Worm (Caenorhabditis elegans) whole organism, late embryonic: ENCODE data around the gene lin-15A.

Experiments
- C08G9.2 ChIP-seq: sonication (generic microtip); optimal IDR thresholded peaks from 2 replicates; lab custom pipeline; 2016; ENCODE audit warnings: mild to moderate bottlenecking, missing genetic modification characterization, moderate library complexity, missing compliant biosample characterization
- C38D4.7 ChIP-seq: fragments of 200-800 bp; sonication (Bioruptor generic); optimal IDR thresholded peaks from 2 replicates; lab custom pipeline; 2018; ENCODE audit warnings: mild to moderate bottlenecking, missing genetic modification characterization, moderate library complexity, missing compliant biosample characterization
- F13H6.1 ChIP-seq: sonication (generic microtip); optimal IDR thresholded peaks from 2 replicates; lab custom pipeline; 2016; ENCODE audit warnings: missing genetic modification characterization, missing compliant biosample characterization
- K02D7.2 ChIP-seq: sonication (generic microtip); optimal IDR thresholded peaks from 2 replicates; lab custom pipeline; 2017; ENCODE audit warnings: mild to moderate bottlenecking, missing genetic modification characterization, missing compliant biosample characterization
- T23F11.4 ChIP-seq: fragments of 200-800 bp; sonication (Bioruptor generic); optimal IDR thresholded peaks from 2 replicates; lab custom pipeline; 2018; ENCODE audit warnings: mild to moderate bottlenecking, missing genetic modification characterization, missing compliant biosample characterization
- Y22D7AL.16 ChIP-seq: sonication (generic microtip); optimal IDR thresholded peaks from 2 replicates; lab custom pipeline; 2016; ENCODE audit warnings: missing genetic modification characterization, missing compliant biosample characterization
- ahr-1 ChIP-seq: sonication (generic microtip); optimal IDR thresholded peaks from 2 replicates; lab custom pipeline; 2016; ENCODE audit warnings: missing genetic modification characterization, missing compliant biosample characterization
- ama-1 ChIP-seq: fragments of 150-350 bp; optimal IDR thresholded peaks from 2 replicates; lab custom pipeline; 2014
- ceh-18 ChIP-seq: sonication (generic microtip); optimal IDR thresholded peaks from 2 replicates; lab custom pipeline; 2016; ENCODE audit warnings: missing genetic modification characterization, missing compliant biosample characterization
- ceh-19 ChIP-seq: fragments of 200-800 bp; sonication (Bioruptor generic); optimal IDR thresholded peaks from 2 replicates; lab custom pipeline; 2018; ENCODE audit warnings: mild to moderate bottlenecking, missing genetic modification characterization, missing compliant biosample characterization
- ceh-22 ChIP-seq: sonication (generic microtip); optimal IDR thresholded peaks from 2 replicates; lab custom pipeline; 2017; ENCODE audit warnings: missing biosample characterization, missing genetic modification characterization
- ceh-30 ChIP-seq: fragments of 150-350 bp; optimal IDR thresholded peaks from 2 replicates; lab custom pipeline; 2014; ENCODE audit warnings: missing biosample characterization, missing genetic modification characterization
- ceh-34 ChIP-seq: sonication (generic microtip); optimal IDR thresholded peaks from 2 replicates; lab custom pipeline; 2016; ENCODE audit warnings: mild to moderate bottlenecking, missing genetic modification characterization, missing compliant biosample characterization
- ceh-45 ChIP-seq: fragments of 200-800 bp; sonication (Bioruptor generic); IDR thresholded peaks from 2 replicates; pipeline ENCODE4 v1.3.6; 2022; ENCODE audit warnings: missing genetic modification reagents, missing genetic modification characterization, missing compliant biosample characterization
- ceh-48 ChIP-seq: sonication (generic microtip); optimal IDR thresholded peaks from 2 replicates; lab custom pipeline; 2016; ENCODE audit warnings: missing genetic modification characterization, inconsistent platforms, missing compliant biosample characterization
- ceh-6 ChIP-seq: fragments of 200-800 bp; sonication (Bioruptor generic); optimal IDR thresholded peaks from 2 replicates; lab custom pipeline; 2018; ENCODE audit warnings: mild to moderate bottlenecking, missing genetic modification characterization, missing compliant biosample characterization
- dmd-4 ChIP-seq: sonication (generic microtip); optimal IDR thresholded peaks from 2 replicates; lab custom pipeline; 2016; ENCODE audit warnings: borderline replicate concordance, missing genetic modification characterization, missing compliant biosample characterization
- dve-1 ChIP-seq: sonication (generic microtip); optimal IDR thresholded peaks from 2 replicates; lab custom pipeline; 2017; ENCODE audit warnings: antibody characterized with exemption, mild to moderate bottlenecking, missing genetic modification characterization, missing compliant biosample characterization
- elt-2 ChIP-seq: sonication (generic microtip); optimal IDR thresholded peaks from 2 replicates; lab custom pipeline; 2016; ENCODE audit warnings: missing genetic modification reagents, missing genetic modification characterization, missing compliant biosample characterization
- elt-4 ChIP-seq: sonication (generic microtip); optimal IDR thresholded peaks from 2 replicates; lab custom pipeline; 2016; ENCODE audit warnings: missing genetic modification characterization, missing compliant biosample characterization
- ets-4 ChIP-seq: sonication (generic microtip); optimal IDR thresholded peaks from 2 replicates; lab custom pipeline; 2016; ENCODE audit warnings: missing genetic modification characterization, missing compliant biosample characterization
- fax-1 ChIP-seq: sonication (generic microtip); optimal IDR thresholded peaks from 2 replicates; lab custom pipeline; 2016; ENCODE audit warnings: missing genotype, missing genetic modification characterization, missing compliant biosample characterization
- fkh-10 ChIP-seq: fragments of 150-350 bp; optimal IDR thresholded peaks from 2 replicates; lab custom pipeline; 2014; ENCODE audit warnings: missing biosample characterization, missing genetic modification reagents, missing genetic modification characterization
- fkh-6 ChIP-seq: sonication (generic microtip); optimal IDR thresholded peaks from 2 replicates; lab custom pipeline; 2016; ENCODE audit warnings: missing genetic modification characterization, missing compliant biosample characterization
- hlh-13 ChIP-seq: fragments of 200-800 bp; sonication (Bioruptor generic); optimal IDR thresholded peaks from 2 replicates; lab custom pipeline; 2018; ENCODE audit warnings: mild to moderate bottlenecking, missing genetic modification characterization, missing compliant biosample characterization
- hlh-8 ChIP-seq: sonication (generic microtip); optimal IDR thresholded peaks from 2 replicates; lab custom pipeline; 2016; ENCODE audit warnings: missing genotype, missing genetic modification characterization, missing compliant biosample characterization
- lim-6 ChIP-seq: sonication (generic microtip); optimal IDR thresholded peaks from 2 replicates; lab custom pipeline; 2016; ENCODE audit warnings: missing genetic modification characterization, missing compliant biosample characterization
- lin-11 ChIP-seq: fragments of 200-800 bp; sonication (Bioruptor generic); optimal IDR thresholded peaks from 2 replicates; lab custom pipeline; 2018; ENCODE audit warnings: mild to moderate bottlenecking, missing genetic modification characterization, missing compliant biosample characterization
- nfya-1 ChIP-seq: sonication (generic microtip); optimal IDR thresholded peaks from 2 replicates; lab custom pipeline; 2017; ENCODE audit warnings: missing genetic modification characterization, mild to moderate bottlenecking, missing compliant biosample characterization, antibody characterized with exemption, moderate library complexity
- nhr-11 ChIP-seq: fragments of 150-350 bp; optimal IDR thresholded peaks from 2 replicates; lab custom pipeline; 2014; ENCODE audit warnings: missing biosample characterization, missing genetic modification characterization
- nhr-232 ChIP-seq: sonication (generic microtip); optimal IDR thresholded peaks from 2 replicates; lab custom pipeline; 2016; ENCODE audit warnings: missing genetic modification characterization, missing compliant biosample characterization
- npax-4 ChIP-seq: sonication (generic microtip); optimal IDR thresholded peaks from 2 replicates; lab custom pipeline; 2016; ENCODE audit warnings: missing genetic modification characterization, missing compliant biosample characterization
- odd-2 ChIP-seq: sonication (generic microtip); optimal IDR thresholded peaks from 2 replicates; lab custom pipeline; 2017; ENCODE audit warnings: antibody characterized with exemption, mild to moderate bottlenecking, missing genetic modification characterization, missing compliant biosample characterization
- pat-9 ChIP-seq: fragments of 200-800 bp; sonication (Bioruptor generic); optimal IDR thresholded peaks from 2 replicates; lab custom pipeline; 2018; ENCODE audit warnings: mild to moderate bottlenecking, missing genetic modification characterization, moderate library complexity, missing compliant biosample characterization
- pax-1 ChIP-seq: fragments of 150-350 bp; optimal IDR thresholded peaks from 2 replicates; lab custom pipeline; 2014; ENCODE audit warnings: missing biosample characterization, missing genetic modification characterization
- pha-4 ChIP-seq: fragments of 150-350 bp; optimal IDR thresholded peaks from 2 replicates; lab custom pipeline; 2018; ENCODE audit warnings: missing biosample characterization, missing genetic modification reagents, missing genetic modification characterization
- pqm-1 ChIP-seq: sonication (generic microtip); optimal IDR thresholded peaks from 2 replicates; lab custom pipeline; 2016; ENCODE audit warnings: missing genetic modification characterization, missing compliant biosample characterization
- pros-1 ChIP-seq: fragments of 150-350 bp; optimal IDR thresholded peaks from 2 replicates; lab custom pipeline; 2014; ENCODE audit warnings: missing biosample characterization, missing genetic modification reagents, missing genetic modification characterization
- ref-2 ChIP-seq: sonication (generic microtip); optimal IDR thresholded peaks from 2 replicates; lab custom pipeline; 2016; ENCODE audit warnings: missing genetic modification characterization, missing compliant biosample characterization
- sdc-2 ChIP-seq: sonication (generic microtip); optimal IDR thresholded peaks from 2 replicates; lab custom pipeline; 2016; ENCODE audit warnings: missing genotype, missing genetic modification characterization, missing compliant biosample characterization
- sox-4 ChIP-seq: sonication (generic microtip); optimal IDR thresholded peaks from 2 replicates; lab custom pipeline; 2017; ENCODE audit warnings: mild to moderate bottlenecking, missing genetic modification characterization, inconsistent platforms, missing compliant biosample characterization
- syd-9 ChIP-seq: sonication (generic microtip); optimal IDR thresholded peaks from 2 replicates; lab custom pipeline; 2016; ENCODE audit warnings: mild to moderate bottlenecking, missing genetic modification characterization, moderate library complexity, missing compliant biosample characterization
- ttx-3 ChIP-seq: sonication (generic microtip); optimal IDR thresholded peaks from 2 replicates; lab custom pipeline; 2016; ENCODE audit warnings: missing genetic modification reagents, missing genetic modification characterization, missing compliant biosample characterization
- unc-3 ChIP-seq, 2 experiments: fragments of 200-800 bp in 1 of 2; sonication (Bioruptor generic) in 1 of 2; sonication (generic microtip) in 1 of 2; conservative IDR thresholded peaks in 1 of 2; optimal IDR thresholded peaks in 1 of 2; 2 replicates each; pipeline versions ENCODE4 v1.3.6 to Lab custom; 2016 to 2022; ENCODE audit warnings: missing compliant biosample characterization in 2 of 2, missing genetic modification characterization in 2 of 2, missing genetic modification reagents in 1 of 2
- unc-42 ChIP-seq: sonication (generic microtip); optimal IDR thresholded peaks from 2 replicates; lab custom pipeline; 2016; ENCODE audit warnings: missing genotype, missing genetic modification characterization, missing compliant biosample characterization
- unc-55 ChIP-seq: sonication (generic microtip); optimal IDR thresholded peaks from 2 replicates; lab custom pipeline; 2017; ENCODE audit warnings: missing biosample characterization, missing genetic modification reagents, missing genetic modification characterization
- unc-86 ChIP-seq: sonication (generic microtip); optimal IDR thresholded peaks from 2 replicates; lab custom pipeline; 2016; ENCODE audit warnings: missing genetic modification characterization, missing compliant biosample characterization
- zip-5 ChIP-seq: sonication (generic microtip); optimal IDR thresholded peaks from 2 replicates; lab custom pipeline; 2016; ENCODE audit warnings: missing genetic modification characterization, missing compliant biosample characterization
- ztf-16 ChIP-seq: sonication (generic microtip); optimal IDR thresholded peaks from 2 replicates; lab custom pipeline; 2017; ENCODE audit warnings: missing genetic modification characterization, missing compliant biosample characterization

The lin-15A gene

ce11 chrX:15740526-15740925, 8.8 kb downstream of the lin-15A start, which contains the start of gene srg-64:
Gene srg-64 (minus strand): TSS chrX:15740626.
- TF ChIP-seq ceh-22 = no peak
- TF ChIP-seq pqm-1 (tag; lab: Kevin White, UChicago) = no peak
- TF ChIP-seq lin-11 (tag; lab: Kevin White, UChicago) = no peak
- TF ChIP-seq unc-3 (GFP tag; conservative IDR thresholded peaks at IDR 0.05; lab: Robert Waterston, UW) = no peak
- TF ChIP-seq unc-3 (tag; optimal IDR thresholded peaks at IDR 0.05; lab: Kevin White, UChicago) = no peak
- TF ChIP-seq F13H6.1 (tag; lab: Kevin White, UChicago) = no peak
- TF ChIP-seq ceh-19 = no peak
- TF ChIP-seq dmd-4 (tag; lab: Kevin White, UChicago) = no peak
- no peak for TF ChIP-seq nhr-11
- no peak for TF ChIP-seq zip-5 (tag; lab: Kevin White, UChicago)
- no peak for TF ChIP-seq ceh-6
- no peak for TF ChIP-seq sox-4 (tag; lab: Kevin White, UChicago)
- TF ChIP-seq syd-9 (tag; lab: Kevin White, UChicago) = no peak
- no peak for TF ChIP-seq T23F11.4 (GFP tag; lab: Kevin White, UChicago)
- TF ChIP-seq ceh-34 (tag; lab: Kevin White, UChicago) = no peak
- no peak for TF ChIP-seq ama-1 (lab: Kevin White, UChicago)
- no peak for TF ChIP-seq unc-42 (tag; lab: Kevin White, UChicago)
- TF ChIP-seq elt-4 (tag; lab: Kevin White, UChicago) = no peak
- no peak for TF ChIP-seq C08G9.2 (tag; lab: Kevin White, UChicago)
- TF ChIP-seq fkh-10 (GFP tag; lab: Kevin White, UChicago) = no peak

ce11 chrX:15741852-15742251, 10.1 kb downstream of the lin-15A start:
- TF ChIP-seq hlh-8 (peak; percentile 77), C08G9.2 (tag; lab: Kevin White, UChicago) (peak; percentile 79), dmd-4 (tag; lab: Kevin White, UChicago) (peak; percentile 58), fax-1 (peak; percentile 80), unc-86 (tag; lab: Kevin White, UChicago) (peak; percentile 79), npax-4 (peak; percentile 77), fkh-6 (tag; lab: Kevin White, UChicago) (peak; percentile 84), lim-6 (tag; lab: Kevin White, UChicago) (peak; percentile 37), pqm-1 (tag; lab: Kevin White, UChicago) (peak; percentile 84), ceh-22 (no peak), ttx-3 (tag; lab: Kevin White, UChicago) (peak; percentile 88), ahr-1 (tag; lab: Kevin White, UChicago) (peak; percentile 72), T23F11.4 (GFP tag; lab: Kevin White, UChicago) (peak; percentile 90), nhr-232 (tag; lab: Kevin White, UChicago) (peak; percentile 80), pros-1 (tag; lab: Kevin White, UChicago) (no peak), ceh-30 (tag; lab: Kevin White, UChicago) (peak; percentile 39), ceh-45 (peak; percentile 93), ets-4 (tag; lab: Kevin White, UChicago) (peak; percentile 48), K02D7.2 (tag; lab: Kevin White, UChicago) (peak; percentile 86), elt-4 (tag; lab: Kevin White, UChicago) (no peak), odd-2 (peak; percentile 30), zip-5 (tag; lab: Kevin White, UChicago) (peak; percentile 69), sdc-2 (tag; lab: Kevin White, UChicago) (peak; percentile 95), ceh-18 (tag; lab: Kevin White, UChicago) (peak; percentile 87), lin-11 (tag; lab: Kevin White, UChicago) (peak; percentile 83), ceh-48 (tag; lab: Kevin White, UChicago) (peak; percentile 78), unc-55 (GFP tag; lab: Kevin White, UChicago) (no peak), Y22D7AL.16 (tag; lab: Kevin White, UChicago) (peak; percentile 86), pat-9 (tag; lab: Kevin White, UChicago) (peak; percentile 86), pha-4 (tag; lab: Kevin White, UChicago) (no peak), pax-1 (tag; lab: Kevin White, UChicago) (no peak), C38D4.7 (peak; percentile 85), ref-2 (peak; percentile 88), dve-1 (peak; percentile 60), nfya-1 (tag; lab: Kevin White, UChicago) (peak; percentile 74), elt-2 (tag; lab: Kevin White, UChicago) (peak; percentile 90), ceh-19 (peak; percentile 91), F13H6.1 (tag; lab: Kevin White, UChicago) (peak; percentile 80), ama-1 (lab: Kevin White, UChicago) (no peak), ztf-16 (peak; percentile 92), hlh-13 (GFP tag; lab: Kevin White, UChicago) (peak; percentile 71)
